Worm (Caenorhabditis elegans): ENCODE results near the gene K07F5.12.

ce11 chrIV:9850931-9851330 is 4.9 kb upstream of the K07F5.12 start, which contains the start of gene ssp-10:
- TF ChIP-seq him-1 (tag; optimal IDR thresholded peaks at IDR 0.05) = no peak
- TF ChIP-seq dao-5 (tag; optimal IDR thresholded peaks at IDR 0.05) = no peak
- no peak for TF ChIP-seq W03F9.2 (tag; optimal IDR thresholded peaks at IDR 0.05)
